Fruit fly (Drosophila melanogaster) whole organism, adult: ENCODE data around the gene Cyp28c1.

ENCODE experiments used
- CG11617 ChIP-seq: fragments of 200-800 bp; sonication (Bioruptor generic); optimal IDR thresholded peaks from 2 replicates; lab custom pipeline; 2017; ENCODE audit warnings: mild to moderate bottlenecking, missing biosample characterization, missing genetic modification reagents, missing genetic modification characterization
- CG12768 ChIP-seq: fragments of 200-800 bp; sonication (Bioruptor generic); optimal IDR thresholded peaks from 2 replicates; lab custom pipeline; 2017; ENCODE audit warnings: missing biosample characterization, missing genetic modification characterization, mild to moderate bottlenecking, moderate library complexity, missing genetic modification reagents
- CG14711 ChIP-seq: fragments of 200-800 bp; sonication (Bioruptor generic); optimal IDR thresholded peaks from 2 replicates; lab custom pipeline; 2018; ENCODE audit warnings: missing biosample characterization, mild to moderate bottlenecking, missing genetic modification characterization, moderate library complexity
- CG1620 ChIP-seq: fragments of 200-800 bp; sonication (Bioruptor generic); optimal IDR thresholded peaks from 2 replicates; lab custom pipeline; 2016; ENCODE audit warnings: missing biosample characterization, missing genetic modification characterization
- CG33017 ChIP-seq: fragments of 200-800 bp; sonication (Bioruptor generic); optimal IDR thresholded peaks from 2 replicates; lab custom pipeline; 2018; ENCODE audit warnings: missing biosample characterization, mild to moderate bottlenecking, missing genetic modification characterization, moderate library complexity
- CG5204 ChIP-seq: fragments of 200-800 bp; sonication (Bioruptor generic); optimal IDR thresholded peaks from 2 replicates; lab custom pipeline; 2016; ENCODE audit warnings: missing biosample characterization, missing genetic modification characterization
- CG7045 ChIP-seq: fragments of 200-800 bp; sonication (Bioruptor generic); optimal IDR thresholded peaks from 2 replicates; lab custom pipeline; 2017; ENCODE audit warnings: missing biosample characterization, mild to moderate bottlenecking, missing genetic modification characterization
- CG7101 ChIP-seq: fragments of 200-800 bp; sonication (Bioruptor generic); optimal IDR thresholded peaks from 2 replicates; lab custom pipeline; 2018; ENCODE audit warnings: missing biosample characterization, mild to moderate bottlenecking, missing genetic modification characterization, moderate library complexity
- Clk ChIP-seq: fragments of 200-800 bp; sonication (Bioruptor generic); optimal IDR thresholded peaks from 2 replicates; lab custom pipeline; 2017; ENCODE audit warnings: missing biosample characterization, missing genetic modification characterization
- Crg-1 ChIP-seq: fragments of 200-800 bp; sonication (Bioruptor generic); optimal IDR thresholded peaks from 2 replicates; lab custom pipeline; 2016; ENCODE audit warnings: missing biosample characterization, missing genetic modification characterization
- Hr96 ChIP-seq: fragments of 200-800 bp; sonication (Bioruptor generic); optimal IDR thresholded peaks from 2 replicates; lab custom pipeline; 2016; ENCODE audit warnings: missing biosample characterization, missing genetic modification characterization
- Mnt ChIP-seq: fragments of 200-800 bp; sonication (Bioruptor generic); optimal IDR thresholded peaks from 2 replicates; lab custom pipeline; 2016; ENCODE audit warnings: missing biosample characterization, mild to moderate bottlenecking, missing genetic modification characterization
- bab1 ChIP-seq: fragments of 200-800 bp; sonication (Bioruptor generic); optimal IDR thresholded peaks from 3 replicates; lab custom pipeline; 2019; ENCODE audit warnings: missing biosample characterization, mild to moderate bottlenecking, missing genetic modification characterization, moderate library complexity
- cic ChIP-seq: fragments of 200-800 bp; sonication (Bioruptor generic); optimal IDR thresholded peaks from 2 replicates; lab custom pipeline; 2017; ENCODE audit warnings: missing biosample characterization, mild to moderate bottlenecking, missing genetic modification characterization, moderate library complexity
- cnc ChIP-seq, 2 experiments: fragments of >200 bp; optimal IDR thresholded peaks; 2 replicates each; lab custom pipeline; 2017
- kay ChIP-seq: fragments of 200-800 bp; sonication (Bioruptor generic); peaks from one replicate; lab custom pipeline; 2016; ENCODE audit warnings: missing biosample characterization, missing genetic modification characterization, borderline replicate concordance
- ovo ChIP-seq: fragments of 200-800 bp; sonication (Bioruptor generic); optimal IDR thresholded peaks from 2 replicates; lab custom pipeline; 2016; ENCODE audit warnings: missing biosample characterization, missing genetic modification characterization
- pad ChIP-seq: fragments of 200-800 bp; sonication (Bioruptor generic); optimal IDR thresholded peaks from 3 replicates; lab custom pipeline; 2017; ENCODE audit warnings: missing biosample characterization, missing genetic modification characterization, mild to moderate bottlenecking, moderate library complexity, missing genetic modification reagents
- tj ChIP-seq: fragments of 200-800 bp; sonication (Bioruptor generic); optimal IDR thresholded peaks from 3 replicates; lab custom pipeline; 2017; ENCODE audit warnings: missing biosample characterization, mild to moderate bottlenecking, missing genetic modification characterization, moderate library complexity
- toe ChIP-seq: fragments of 200-800 bp; sonication (Bioruptor generic); optimal IDR thresholded peaks from 2 replicates; lab custom pipeline; 2016; ENCODE audit warnings: missing biosample characterization, missing genetic modification characterization

Gene Cyp28c1

DNA sequence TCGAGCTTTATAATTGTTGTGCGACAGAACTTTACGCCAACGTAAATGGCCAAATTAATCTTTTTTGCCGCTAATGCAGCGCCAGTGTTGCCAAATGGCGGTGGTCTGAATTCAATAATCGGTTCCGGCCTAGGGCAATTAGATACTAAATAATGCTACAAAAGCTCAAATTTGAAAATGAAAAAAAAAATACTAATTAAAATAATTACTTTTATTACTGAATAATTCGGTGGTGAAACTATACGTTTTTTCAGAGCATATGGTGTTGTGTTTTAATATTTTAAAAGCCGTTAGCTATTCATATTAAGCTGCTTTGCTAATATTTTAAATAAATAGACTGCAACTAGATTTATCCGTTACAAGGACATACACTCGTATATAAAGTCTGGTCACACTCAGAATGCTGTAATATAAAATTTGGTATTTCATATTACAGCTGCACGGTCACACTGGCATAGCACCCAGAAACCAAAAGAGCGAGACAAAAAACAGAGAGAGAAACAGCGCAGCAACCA lies 22.9 kb upstream of the Cyp28c1 start, which contains the start of the genes CG1578 and rudhira:
TSS of gene CG1578 (minus strand) at position 118 of the 515 bp plus-strand sequence.
TSS of gene rudhira (plus strand) at position 465 of the 515 bp plus-strand sequence.
- TF ChIP-seq Clk (GFP tag; lab: Kevin White, UChicago) (no peak), CG7045 (GFP tag; lab: Kevin White, UChicago) (no peak), Mnt (GFP tag; lab: Kevin White, UChicago) (peak; percentile 34), CG5204 (no peak), bab1 (GFP tag; lab: Kevin White, UChicago) (no peak), ovo (GFP tag; lab: Kevin White, UChicago) (peak; percentile 61), CG14711 (tag; lab: Kevin White, UChicago) (peak; percentile 35), CG7101 (peak; percentile 1), tj (GFP tag; lab: Kevin White, UChicago) (no peak), cic (GFP tag; lab: Kevin White, UChicago) (no peak), pad (GFP tag; lab: Kevin White, UChicago) (peak; percentile 8), Hr96 (GFP tag; lab: Kevin White, UChicago) (no peak), CG11617 (GFP tag; lab: Kevin White, UChicago) (peak; percentile 44)

DNA sequence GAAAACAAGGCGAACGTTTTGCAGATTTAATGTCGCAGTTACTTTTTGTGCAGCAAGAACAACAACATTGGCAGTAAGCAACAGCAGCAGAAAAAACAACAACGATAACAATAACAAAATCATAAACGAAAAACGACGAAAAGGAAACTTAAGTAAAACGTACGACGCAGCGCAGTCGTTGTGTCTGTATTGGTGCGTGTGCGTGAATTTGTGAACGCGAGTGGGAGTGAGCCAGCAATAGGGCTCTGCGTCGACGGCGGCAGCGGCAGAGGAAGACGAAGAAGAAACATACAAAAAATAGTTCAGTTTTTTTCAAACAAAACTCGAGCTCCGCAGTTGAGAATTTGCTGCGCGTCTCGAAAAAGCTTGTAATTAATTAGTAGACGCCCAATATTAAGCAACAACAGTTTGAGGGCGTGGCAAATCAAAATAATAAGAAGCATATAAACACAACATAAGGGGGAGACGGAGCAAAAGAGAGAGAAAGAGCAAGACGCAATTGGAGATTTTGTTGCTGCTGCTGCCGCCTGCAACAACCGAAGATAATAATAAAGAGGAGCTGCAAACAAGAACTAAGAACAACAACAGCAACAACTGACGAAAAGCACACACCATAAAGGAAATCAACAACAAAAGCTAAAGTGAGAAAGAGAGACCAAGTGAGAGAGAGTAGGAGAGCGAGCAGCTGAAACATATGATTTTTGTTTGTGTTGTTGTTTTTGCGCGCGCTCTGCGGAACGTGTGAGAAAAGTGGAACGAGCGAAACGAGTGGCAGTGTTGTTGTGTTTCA lies 22.0 kb upstream of the Cyp28c1 start:
- TF ChIP-seq CG1620 (GFP tag; lab: Kevin White, UChicago) (no peak), tj (GFP tag; lab: Kevin White, UChicago) (peak; percentile 86), cnc (optimal IDR thresholded peaks at IDR 0.05; lab: Kevin White, UChicago) (no peak), Crg-1 (GFP tag; lab: Kevin White, UChicago) (peak; percentile 37)

DNA sequence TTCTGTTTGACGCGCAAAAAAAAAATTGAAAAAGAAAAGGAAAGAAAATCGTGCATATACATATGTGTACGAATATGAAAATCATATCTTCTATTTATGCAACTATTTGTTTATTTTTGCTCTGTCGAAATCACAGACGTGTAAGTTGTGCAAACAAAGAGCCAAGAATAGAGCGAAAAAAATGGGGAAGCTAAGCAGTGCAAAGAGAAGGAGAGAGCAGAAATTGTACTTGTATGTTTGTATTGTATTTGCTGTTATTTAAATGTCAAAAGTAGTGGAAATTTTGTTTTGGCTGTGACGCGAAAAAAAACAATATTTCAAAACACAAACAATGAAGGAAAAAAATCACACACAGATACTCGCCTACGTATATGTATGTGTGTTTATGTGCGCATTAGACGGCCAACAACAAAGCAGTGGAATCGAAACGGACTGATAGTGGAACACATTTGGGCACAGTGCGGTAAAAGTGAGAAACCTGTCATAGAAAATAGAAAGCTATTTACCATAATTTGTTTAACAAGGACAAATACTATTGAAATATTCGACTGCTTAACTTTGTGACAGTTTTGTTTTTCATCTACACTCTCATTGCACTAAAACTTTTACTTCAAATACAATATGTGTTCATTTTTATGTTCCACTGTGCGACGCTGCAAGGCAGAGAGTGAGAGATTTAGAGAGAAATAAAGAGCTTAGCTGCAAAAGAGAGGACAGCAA lies 21.2 kb upstream of the Cyp28c1 start:
- TF ChIP-seq bab1 (GFP tag; lab: Kevin White, UChicago) (peak; percentile 95), Mnt (GFP tag; lab: Kevin White, UChicago) (peak; percentile 87), CG7101 (peak; percentile 96), Hr96 (GFP tag; lab: Kevin White, UChicago) (peak; percentile 93), cnc (optimal IDR thresholded peaks at IDR 0.05; lab: Kevin White, UChicago) (no peak), CG12768 (GFP tag; lab: Kevin White, UChicago) (peak; percentile 88), CG14711 (tag; lab: Kevin White, UChicago) (peak; percentile 91), CG33017 (peak; percentile 89), tj (GFP tag; lab: Kevin White, UChicago) (peak; percentile 78), cic (GFP tag; lab: Kevin White, UChicago) (peak; percentile 68), CG7045 (GFP tag; lab: Kevin White, UChicago) (peak; percentile 89), CG1620 (GFP tag; lab: Kevin White, UChicago) (peak; percentile 82), CG11617 (GFP tag; lab: Kevin White, UChicago) (peak; percentile 93), CG5204 (peak; percentile 83), toe (GFP tag; lab: Kevin White, UChicago) (peak; percentile 66), ovo (GFP tag; lab: Kevin White, UChicago) (peak; percentile 64), kay (peak; percentile 90), Clk (GFP tag; lab: Kevin White, UChicago) (peak; percentile 69), pad (GFP tag; lab: Kevin White, UChicago) (peak; percentile 81), Crg-1 (GFP tag; lab: Kevin White, UChicago) (peak; percentile 75)

DNA sequence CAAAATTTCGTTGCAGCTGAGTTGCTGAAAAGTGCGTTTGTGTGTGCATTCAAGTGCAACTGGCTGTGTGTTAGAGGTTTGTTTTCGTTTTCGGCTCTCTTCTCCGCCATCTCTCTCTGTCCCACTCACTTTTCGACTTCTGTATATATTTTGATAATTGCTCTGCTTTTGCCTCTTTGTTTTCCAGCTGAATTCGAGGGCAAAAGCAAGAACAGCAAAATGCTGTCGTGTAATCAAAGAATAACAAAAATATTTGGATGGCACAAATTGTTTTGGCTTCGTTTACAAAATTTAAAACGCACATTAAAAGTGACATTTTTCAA lies 20.7 kb upstream of the Cyp28c1 start:
- TF ChIP-seq tj (GFP tag; lab: Kevin White, UChicago) (peak; percentile 10), cic (GFP tag; lab: Kevin White, UChicago) (no peak), CG14711 (tag; lab: Kevin White, UChicago) (no peak), Crg-1 (GFP tag; lab: Kevin White, UChicago) (no peak), pad (GFP tag; lab: Kevin White, UChicago) (no peak), CG11617 (GFP tag; lab: Kevin White, UChicago) (no peak), Hr96 (GFP tag; lab: Kevin White, UChicago) (no peak)

DNA sequence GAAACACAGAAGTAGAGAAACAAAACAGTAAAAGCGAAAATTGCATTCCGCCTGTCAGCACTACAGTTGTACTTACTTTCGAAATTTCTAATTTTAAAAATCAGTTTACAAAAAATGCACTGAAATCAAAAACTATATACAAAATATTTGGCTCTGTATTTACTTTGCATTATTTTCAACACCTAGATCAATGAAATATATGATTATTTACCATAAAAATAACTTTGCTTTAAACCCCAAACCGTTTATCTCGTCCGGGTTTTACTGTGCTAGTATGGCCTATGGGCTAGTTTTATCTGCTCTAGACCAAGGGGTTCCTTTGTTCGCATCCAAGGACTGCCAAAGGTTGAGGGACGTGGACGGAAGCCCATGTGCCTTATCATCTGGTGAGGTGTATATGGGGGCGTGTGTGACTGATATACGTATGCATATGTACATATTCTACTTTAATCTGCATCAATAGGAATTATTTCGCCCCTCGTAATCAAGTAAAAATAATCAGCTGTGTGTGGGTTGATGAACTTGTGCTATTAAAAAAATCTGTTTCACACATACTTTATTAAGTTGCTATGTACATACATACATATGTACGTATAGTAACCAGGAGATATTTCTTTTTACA lies 20.1 kb upstream of the Cyp28c1 start:
- TF ChIP-seq Hr96 (GFP tag; lab: Kevin White, UChicago) (no peak), CG12768 (GFP tag; lab: Kevin White, UChicago) (peak; percentile 3), Crg-1 (GFP tag; lab: Kevin White, UChicago) (no peak), kay (peak; percentile 49), CG7045 (GFP tag; lab: Kevin White, UChicago) (peak; percentile 6), CG14711 (tag; lab: Kevin White, UChicago) (peak; percentile 62), toe (GFP tag; lab: Kevin White, UChicago) (no peak), pad (GFP tag; lab: Kevin White, UChicago) (no peak), CG11617 (GFP tag; lab: Kevin White, UChicago) (no peak), CG33017 (peak; percentile 53), CG1620 (GFP tag; lab: Kevin White, UChicago) (no peak), cic (GFP tag; lab: Kevin White, UChicago) (peak; percentile 47), Mnt (GFP tag; lab: Kevin White, UChicago) (peak; percentile 35), cnc (optimal IDR thresholded peaks at IDR 0.05; lab: Kevin White, UChicago) (no peak), Clk (GFP tag; lab: Kevin White, UChicago) (no peak), CG5204 (no peak), CG7101 (peak; percentile 32), tj (GFP tag; lab: Kevin White, UChicago) (no peak), bab1 (GFP tag; lab: Kevin White, UChicago) (no peak), ovo (GFP tag; lab: Kevin White, UChicago) (peak; percentile 15)
